Worm (Caenorhabditis elegans): ENCODE results near the gene Y38H6A.5.
"Not testable (repeated sequence)": the region's sequence is repeated elsewhere in the genome, so short reads cannot be mapped to it uniquely, and the experiment has no call there.

ce11 chrV:20369153-20369552, 34.0 kb upstream of the Y38H6A.5 start, which contains the start of gene srh-177:
- not testable (repeated sequence) for TF ChIP-seq aly-2, skn-1 (tag; optimal IDR thresholded peaks at IDR 0.05)

Measured in whole organism, L3 larva.